Fruit fly (Drosophila melanogaster): ENCODE data around the gene Cpr62Ba.

dm6 chr3L:1789339-1789738, 42.2 kb downstream of the Cpr62Ba start:
- TF ChIP-seq CG8478 (optimal IDR thresholded peaks at IDR 0.05) = no peak
- TF ChIP-seq CTCF (optimal IDR thresholded peaks at IDR 0.05) = no peak
